Worm (Caenorhabditis elegans) whole organism, L4 larva: ENCODE measurements around the gene sra-12.
A peak's percentile ranks its signal among the peaks of the same experiment; 100 is the strongest.

Experiments
- F26F4.8 ChIP-seq: fragments of 200-800 bp; sonication (Bioruptor generic); conservative IDR thresholded peaks from 2 replicates; pipeline ENCODE4 v1.3.6; 2022; ENCODE audit warnings: missing genetic modification characterization, missing compliant biosample characterization
- F37D6.2 ChIP-seq: sonication (generic microtip); optimal IDR thresholded peaks from 2 replicates; lab custom pipeline; 2016; ENCODE audit warnings: mild to moderate bottlenecking, missing genetic modification characterization, missing compliant biosample characterization
- R02D3.7 ChIP-seq: fragments of 150-350 bp; sonication (generic microtip); optimal IDR thresholded peaks from 3 replicates; lab custom pipeline; 2014; ENCODE audit warnings: missing biosample characterization, missing genetic modification characterization
- T20F7.1 ChIP-seq: fragments of 200-800 bp; sonication (Bioruptor generic); optimal IDR thresholded peaks from 2 replicates; lab custom pipeline; 2018; ENCODE audit warnings: mild to moderate bottlenecking, missing genetic modification characterization, missing compliant biosample characterization
- Y48G9A.11 ChIP-seq: fragments of 200-800 bp; sonication (Bioruptor generic); IDR thresholded peaks from 2 replicates; pipeline ENCODE4 v1.3.6; 2022; ENCODE audit warnings: missing genetic modification reagents, missing genetic modification characterization, missing compliant biosample characterization
- Y5F2A.4 ChIP-seq: fragments of 200-800 bp; sonication (Bioruptor generic); optimal IDR thresholded peaks from 2 replicates; lab custom pipeline; 2018; ENCODE audit warnings: mild to moderate bottlenecking, missing genetic modification characterization, missing compliant biosample characterization
- ZK546.5 ChIP-seq, 2 experiments: sonication (generic microtip); optimal IDR thresholded peaks; 2 replicates each; lab custom pipeline; 2017; ENCODE audit warnings: missing biosample characterization in 2 of 2, missing genetic modification characterization in 2 of 2
- attf-4 ChIP-seq: sonication (generic microtip); optimal IDR thresholded peaks from 3 replicates; lab custom pipeline; 2017; ENCODE audit warnings: missing biosample characterization, missing genetic modification characterization
- ceh-28 ChIP-seq: fragments of 150-350 bp; optimal IDR thresholded peaks from 2 replicates; lab custom pipeline; 2014; ENCODE audit warnings: missing biosample characterization, missing genetic modification reagents, missing genetic modification characterization
- ceh-32 ChIP-seq: sonication (generic microtip); optimal IDR thresholded peaks from 2 replicates; lab custom pipeline; 2016; ENCODE audit warnings: mild to moderate bottlenecking, missing genetic modification characterization, missing compliant biosample characterization; ENCODE audit not compliant: poor library complexity
- ctbp-1 ChIP-seq: fragments of 200-800 bp; sonication (Bioruptor generic); IDR thresholded peaks from 2 replicates; pipeline ENCODE4 v1.3.6; 2022; ENCODE audit warnings: missing genetic modification reagents, missing genetic modification characterization, missing compliant biosample characterization
- daf-8 ChIP-seq: fragments of 200-800 bp; sonication (Bioruptor generic); IDR thresholded peaks from 2 replicates; pipeline ENCODE4 v1.3.6; 2022; ENCODE audit warnings: missing genetic modification characterization, missing compliant biosample characterization
- dmd-6 ChIP-seq: fragments of 200-800 bp; sonication (Bioruptor generic); IDR thresholded peaks from 2 replicates; pipeline ENCODE4 v1.3.6; 2022; ENCODE audit warnings: missing genetic modification reagents, missing genetic modification characterization, missing compliant biosample characterization
- dmd-8 ChIP-seq: fragments of 200-800 bp; sonication (Bioruptor generic); IDR thresholded peaks from 2 replicates; pipeline ENCODE4 v1.3.6; 2022; ENCODE audit warnings: missing genetic modification characterization, missing compliant biosample characterization
- dpl-1 ChIP-seq: fragments of 150-350 bp; optimal IDR thresholded peaks from 2 replicates; lab custom pipeline; 2014; ENCODE audit warnings: missing biosample characterization, missing genetic modification reagents, missing genetic modification characterization
- dve-1 ChIP-seq: sonication (generic microtip); optimal IDR thresholded peaks from 2 replicates; lab custom pipeline; 2017; ENCODE audit warnings: antibody characterized with exemption, mild to moderate bottlenecking, missing genetic modification characterization, missing compliant biosample characterization; ENCODE audit not compliant: insufficient read depth
- egl-27 ChIP-seq: sonication (generic microtip); optimal IDR thresholded peaks from 3 replicates; lab custom pipeline; 2017; ENCODE audit warnings: missing biosample characterization, missing genetic modification reagents, missing genetic modification characterization
- fos-1 ChIP-seq: fragments of 150-350 bp; optimal IDR thresholded peaks from 2 replicates; lab custom pipeline; 2014; ENCODE audit warnings: missing biosample characterization, missing genetic modification characterization
- hif-1 ChIP-seq, 2 experiments: sonication (generic microtip); optimal IDR thresholded peaks; 2 replicates each; lab custom pipeline; 2016 to 2017; ENCODE audit warnings: missing compliant biosample characterization in 2 of 2, missing genetic modification characterization in 2 of 2, missing genetic modification reagents in 2 of 2, missing genotype in 2 of 2, mild to moderate bottlenecking in 1 of 2
- lim-7 ChIP-seq: fragments of 200-800 bp; sonication (Bioruptor generic); IDR thresholded peaks from 2 replicates; pipeline ENCODE4 v1.3.6; 2022; ENCODE audit warnings: missing genetic modification characterization, missing compliant biosample characterization
- lin-13 ChIP-seq: fragments of 150-350 bp; optimal IDR thresholded peaks from 2 replicates; lab custom pipeline; 2014; ENCODE audit warnings: missing biosample characterization, missing genetic modification reagents, missing genetic modification characterization
- lin-29 ChIP-seq: fragments of 200-800 bp; sonication (Bioruptor generic); IDR thresholded peaks from 2 replicates; pipeline ENCODE4 v1.3.6; 2022; ENCODE audit warnings: missing genetic modification reagents, missing genetic modification characterization, missing compliant biosample characterization
- lsy-2 ChIP-seq, 2 experiments: fragments of 150-350 bp in 1 of 2; sonication (generic microtip) in 1 of 2; optimal IDR thresholded peaks; 2 replicates each; lab custom pipeline; 2014 to 2017; ENCODE audit warnings: missing biosample characterization in 2 of 2, missing genetic modification characterization in 2 of 2
- madf-5 ChIP-seq, 2 experiments: fragments of 200-800 bp; sonication (Bioruptor generic); IDR thresholded peaks; 2 replicates each; pipeline ENCODE4 v1.3.6; 2022; ENCODE audit warnings: missing compliant biosample characterization in 2 of 2, missing genetic modification characterization in 2 of 2
- madf-9 ChIP-seq: fragments of 200-800 bp; sonication (Bioruptor generic); conservative IDR thresholded peaks from 2 replicates; pipeline ENCODE4 v1.3.6; 2022; ENCODE audit warnings: missing genetic modification reagents, missing genetic modification characterization, missing compliant biosample characterization
- mdl-1 ChIP-seq, 2 experiments: fragments of 150-350 bp in 1 of 2; sonication (generic microtip) in 1 of 2; optimal IDR thresholded peaks; 2 replicates each; lab custom pipeline; 2014 to 2017; ENCODE audit warnings: missing biosample characterization in 2 of 2, missing genetic modification characterization in 2 of 2
- mdt-29 ChIP-seq: fragments of 200-800 bp; sonication (Bioruptor generic); IDR thresholded peaks from 2 replicates; pipeline ENCODE4 v1.3.6; 2022; ENCODE audit warnings: missing genetic modification reagents, missing genetic modification characterization, missing compliant biosample characterization
- mes-2 ChIP-seq: sonication (generic microtip); optimal IDR thresholded peaks from 2 replicates; lab custom pipeline; 2016; ENCODE audit warnings: missing genotype, mild to moderate bottlenecking, missing genetic modification characterization, missing compliant biosample characterization; ENCODE audit not compliant: poor library complexity, severe bottlenecking
- mxl-3 ChIP-seq: fragments of 200-800 bp; sonication (Bioruptor generic); optimal IDR thresholded peaks from 2 replicates; lab custom pipeline; 2018; ENCODE audit warnings: mild to moderate bottlenecking, missing genetic modification characterization, missing compliant biosample characterization
- nhr-10 ChIP-seq: fragments of 150-350 bp; optimal IDR thresholded peaks from 2 replicates; lab custom pipeline; 2014; ENCODE audit warnings: missing biosample characterization, missing genetic modification characterization
- nhr-25 ChIP-seq: sonication (generic microtip); optimal IDR thresholded peaks from 2 replicates; lab custom pipeline; 2017; ENCODE audit warnings: missing genetic modification characterization, mild to moderate bottlenecking, missing compliant biosample characterization, antibody characterized with exemption, moderate library complexity, borderline replicate concordance; ENCODE audit not compliant: insufficient read depth
- nhr-28 ChIP-seq: fragments of 150-350 bp; optimal IDR thresholded peaks from 2 replicates; lab custom pipeline; 2014; ENCODE audit warnings: missing biosample characterization, missing genetic modification characterization
- nhr-6 ChIP-seq: fragments of 150-350 bp; optimal IDR thresholded peaks from 2 replicates; lab custom pipeline; 2014; ENCODE audit warnings: missing biosample characterization, missing genetic modification characterization
- nhr-77 ChIP-seq: fragments of 150-350 bp; optimal IDR thresholded peaks from 2 replicates; lab custom pipeline; 2014; ENCODE audit warnings: missing biosample characterization, missing genetic modification characterization
- php-3 ChIP-seq: fragments of 200-800 bp; sonication (Bioruptor generic); IDR thresholded peaks from 2 replicates; pipeline ENCODE4 v1.3.6; 2022; ENCODE audit warnings: missing genetic modification reagents, missing genetic modification characterization, missing compliant biosample characterization
- pqm-1 ChIP-seq: sonication (generic microtip); optimal IDR thresholded peaks from 2 replicates; lab custom pipeline; 2017; ENCODE audit warnings: missing biosample characterization, missing genetic modification characterization
- rbr-2 ChIP-seq: sonication (generic microtip); optimal IDR thresholded peaks from 2 replicates; lab custom pipeline; 2016; ENCODE audit warnings: missing genotype, missing genetic modification characterization, missing compliant biosample characterization
- saeg-2 ChIP-seq: fragments of 200-800 bp; sonication (Bioruptor generic); IDR thresholded peaks from 2 replicates; pipeline ENCODE4 v1.3.6; 2022; ENCODE audit warnings: missing genetic modification reagents, missing genetic modification characterization, missing compliant biosample characterization
- snpc-4 ChIP-seq: fragments of 150-350 bp; optimal IDR thresholded peaks from 2 replicates; lab custom pipeline; 2014; ENCODE audit warnings: missing biosample characterization, missing genetic modification characterization
- spr-3 ChIP-seq: fragments of 200-800 bp; sonication (Bioruptor generic); optimal IDR thresholded peaks from 2 replicates; lab custom pipeline; 2018; ENCODE audit warnings: mild to moderate bottlenecking, missing genetic modification characterization, missing compliant biosample characterization
- tag-97 ChIP-seq: fragments of 200-800 bp; sonication (Bioruptor generic); IDR thresholded peaks from 2 replicates; pipeline ENCODE4 v1.3.6; 2022; ENCODE audit warnings: missing genetic modification characterization, missing compliant biosample characterization
- unc-39 ChIP-seq: sonication (generic microtip); optimal IDR thresholded peaks from 2 replicates; lab custom pipeline; 2017; ENCODE audit warnings: missing biosample characterization, missing genetic modification characterization
- unc-62 ChIP-seq, 3 experiments: fragments of 150-350 bp in 1 of 3; sonication (generic microtip); optimal IDR thresholded peaks in 2 of 3; peaks in 1 of 3; 1 replicate in 1 of 3; 2 replicates in 2 of 3; lab custom pipeline; 2014 to 2017; ENCODE audit warnings: missing biosample characterization in 3 of 3, missing genetic modification characterization in 3 of 3, missing genetic modification reagents in 3 of 3, missing genotype in 1 of 3
- zip-11 ChIP-seq: fragments of 200-800 bp; sonication (Bioruptor generic); IDR thresholded peaks from 2 replicates; pipeline ENCODE4 v1.3.6; 2022; ENCODE audit warnings: missing genetic modification characterization, missing compliant biosample characterization

The sra-12 gene

DNA sequence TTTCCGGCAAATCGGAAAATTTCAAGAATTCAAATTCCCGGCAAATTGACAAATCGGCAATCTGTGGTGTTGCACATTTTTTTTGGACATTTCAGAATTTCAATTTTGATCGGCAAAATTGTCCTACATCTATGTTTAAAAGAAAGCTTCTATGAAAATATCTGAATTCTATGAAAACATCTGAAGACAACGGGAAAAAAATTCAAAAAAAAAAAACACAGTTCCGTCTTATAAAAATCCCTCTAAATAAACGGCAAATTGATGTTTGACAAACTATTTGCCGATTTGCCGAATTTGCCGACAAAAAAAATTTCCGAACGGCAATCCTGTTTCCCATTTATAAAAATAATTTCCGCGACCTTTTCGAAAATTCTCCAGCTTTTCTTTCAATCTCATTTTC, 10.1 kb upstream of the sra-12 start, which contains the start of gene F44F4.15:
TSS of gene F44F4.15 (plus strand) at position 301 of the 400 bp plus-strand sequence.
- TF ChIP-seq lim-7 (GFP tag; lab: Robert Waterston, UW) (no peak), snpc-4 (no peak), ctbp-1 (GFP tag; lab: Robert Waterston, UW) (no peak), dmd-6 (GFP tag; lab: Robert Waterston, UW) (no peak), saeg-2 (GFP tag; lab: Robert Waterston, UW) (no peak), ceh-28 (tag; lab: Kevin White, UChicago) (no peak), mdt-29 (GFP tag; lab: Robert Waterston, UW) (no peak), zip-11 (no peak), lsy-2 (tag; optimal IDR thresholded peaks at IDR 0.05; lab: Kevin White, UChicago) (no peak), hif-1 (tag; optimal IDR thresholded peaks at IDR 0.05; lab: Kevin White, UChicago) (no peak), dpl-1 (GFP tag; lab: Kevin White, UChicago) (no peak), Y48G9A.11 (GFP tag; lab: Robert Waterston, UW) (no peak), nhr-6 (tag; lab: Kevin White, UChicago) (no peak), lin-13 (GFP tag; lab: Kevin White, UChicago) (no peak), pqm-1 (tag; lab: Kevin White, UChicago) (no peak), unc-39 (tag; lab: Kevin White, UChicago) (no peak), egl-27 (tag; lab: Kevin White, UChicago) (no peak)

ce11 chrII:10912995-10913394, 8.7 kb upstream of the sra-12 start:
- TF ChIP-seq unc-62 (GFP tag; optimal IDR thresholded peaks at IDR 0.05 in 1 of 2; lab: Kevin White, UChicago): peak in 1 of 2 experiments; percentile 96
- TF ChIP-seq unc-62 (tag; optimal IDR thresholded peaks at IDR 0.05; lab: Kevin White, UChicago): no peak
- TF ChIP-seq T20F7.1 (GFP tag; lab: Kevin White, UChicago): no peak
- TF ChIP-seq dve-1: no peak
- no peak for TF ChIP-seq tag-97 (GFP tag; lab: Robert Waterston, UW)
- no peak for TF ChIP-seq R02D3.7 (tag; lab: Kevin White, UChicago)

DNA sequence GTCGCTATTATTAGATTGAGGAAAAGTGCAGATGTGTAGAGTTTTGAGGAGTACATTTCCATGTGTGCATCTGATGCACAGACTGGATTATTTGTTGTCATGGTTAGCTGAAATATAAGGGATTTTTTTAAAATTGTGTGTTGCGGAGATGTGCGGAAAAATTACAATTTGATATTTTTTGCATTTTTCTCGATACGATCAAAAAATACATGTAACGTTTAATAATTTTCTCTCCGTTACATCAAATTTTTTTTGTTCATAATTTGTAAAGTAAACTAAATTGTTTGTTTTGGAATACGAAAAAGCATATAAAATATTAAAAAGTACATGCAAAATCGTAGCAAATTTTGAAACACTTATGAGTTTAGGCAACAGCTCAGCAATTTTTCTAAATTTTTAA, 5.9 kb upstream of the sra-12 start, which contains the start of gene sra-11:
TSS of gene sra-11 (minus strand) at position 101 of the 400 bp plus-strand sequence.
- TF ChIP-seq nhr-77 (tag; lab: Kevin White, UChicago): no peak
- no peak for TF ChIP-seq ctbp-1 (GFP tag; lab: Robert Waterston, UW)
- no peak for TF ChIP-seq madf-9 (GFP tag; lab: Robert Waterston, UW)
- no peak for TF ChIP-seq dmd-8 (GFP tag; lab: Robert Waterston, UW)
- no peak for TF ChIP-seq fos-1 (tag; lab: Kevin White, UChicago)
- TF ChIP-seq nhr-25 (tag; lab: Kevin White, UChicago): no peak

DNA sequence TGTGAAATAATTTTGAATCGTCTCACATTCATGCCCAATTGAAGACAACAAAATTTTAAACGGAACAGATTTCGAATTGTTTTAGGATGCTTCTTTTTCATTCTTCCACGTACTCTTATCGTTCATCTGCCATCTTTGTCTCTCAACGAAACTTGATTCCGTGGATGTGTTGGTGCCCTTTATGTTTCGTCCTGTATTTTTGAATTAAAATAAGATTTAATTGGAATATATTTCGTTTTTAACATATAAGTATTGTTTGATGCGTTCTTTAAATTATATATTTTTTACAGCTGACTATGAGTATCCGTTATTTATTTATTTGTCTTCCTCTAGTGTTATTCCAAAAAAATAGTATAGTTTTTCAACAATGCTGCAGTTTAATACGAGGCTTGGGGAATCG, 2.2 kb downstream of the sra-12 start, which contains the start of gene gly-1:
TSS of gene gly-1 (minus strand) at position 101 of the 400 bp plus-strand sequence.
- TF ChIP-seq mdl-1 (tag; optimal IDR thresholded peaks at IDR 0.05; lab: Kevin White, UChicago): no peak
- TF ChIP-seq ZK546.5 (tag; optimal IDR thresholded peaks at IDR 0.05; lab: Kevin White, UChicago): no peak
- no peak for TF ChIP-seq unc-62 (GFP tag; optimal IDR thresholded peaks at IDR 0.05 in 1 of 2; lab: Kevin White, UChicago)
- no peak for TF ChIP-seq unc-62 (tag; optimal IDR thresholded peaks at IDR 0.05; lab: Kevin White, UChicago)
- TF ChIP-seq nhr-10: no peak
- no peak for TF ChIP-seq daf-8
- no peak for TF ChIP-seq mxl-3

- TF ChIP-seq dpl-1 (GFP tag; lab: Kevin White, UChicago): no peak
- TF ChIP-seq ceh-32 (tag; lab: Kevin White, UChicago): no peak
- no peak for TF ChIP-seq spr-3 (GFP tag; lab: Kevin White, UChicago)
- no peak for TF ChIP-seq madf-5 (GFP tag; IDR thresholded peaks at IDR 0.05; lab: Robert Waterston, UW)
- no peak for TF ChIP-seq rbr-2 (tag; lab: Kevin White, UChicago)
- no peak for TF ChIP-seq php-3
- no peak for TF ChIP-seq F26F4.8
- no peak for TF ChIP-seq F37D6.2
- TF ChIP-seq mes-2 (tag; lab: Kevin White, UChicago): no peak
- TF ChIP-seq lin-29 (GFP tag; lab: Robert Waterston, UW): no peak
- no peak for TF ChIP-seq nhr-28
- TF ChIP-seq Y5F2A.4 (GFP tag; lab: Kevin White, UChicago): no peak
- TF ChIP-seq attf-4: no peak
Observed at ce11 chrII:10898998-10899397, 5.3 kb downstream of the sra-12 start.
